Fruit fly (Drosophila melanogaster): ENCODE measurements around the gene CG34278.
A peak's percentile ranks its signal among the peaks of the same experiment; 100 is the strongest.

Gene CG34278

DNA sequence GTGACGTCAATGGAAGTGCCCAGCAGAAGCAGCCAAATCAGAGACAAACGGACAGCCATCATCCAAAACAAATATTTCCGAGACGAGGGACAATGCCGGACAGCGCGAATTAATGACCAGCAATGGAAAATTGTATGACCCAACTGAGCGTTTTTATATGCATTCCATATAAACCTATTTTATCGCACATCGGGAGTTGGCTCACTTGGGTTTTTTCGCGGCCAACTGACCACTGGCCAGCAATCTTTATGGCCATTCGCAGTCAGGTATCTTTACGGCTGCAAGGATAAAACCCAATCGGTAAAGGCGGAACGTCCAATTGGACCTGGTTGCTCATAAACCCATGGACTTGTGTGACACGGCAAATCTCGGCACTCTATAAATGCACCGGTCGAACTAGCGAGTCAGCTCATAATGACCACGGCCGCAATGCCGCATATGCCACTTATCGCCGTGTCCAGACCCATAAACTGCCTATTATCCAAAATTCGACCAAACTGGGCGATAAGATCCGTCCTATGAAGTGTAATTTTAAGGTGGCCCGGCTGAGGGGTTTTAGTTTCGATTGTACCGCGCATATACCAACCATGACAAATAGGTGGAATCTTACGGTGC, 11.9 kb downstream of the CG34278 start, which contains the start of the genes CG4053 and CG31266:
TSS of gene CG4053 (minus strand) at position 101 of the 615 bp plus-strand sequence.
TSS of gene CG31266 (plus strand) at position 565 of the 615 bp plus-strand sequence.
- TF ChIP-seq sage (GFP tag; optimal IDR thresholded peaks at IDR 0.05) (no peak), CrebA (GFP tag; optimal IDR thresholded peaks at IDR 0.05; ENCODE audit: borderline replicate concordance) (peak; percentile 2)

DNA sequence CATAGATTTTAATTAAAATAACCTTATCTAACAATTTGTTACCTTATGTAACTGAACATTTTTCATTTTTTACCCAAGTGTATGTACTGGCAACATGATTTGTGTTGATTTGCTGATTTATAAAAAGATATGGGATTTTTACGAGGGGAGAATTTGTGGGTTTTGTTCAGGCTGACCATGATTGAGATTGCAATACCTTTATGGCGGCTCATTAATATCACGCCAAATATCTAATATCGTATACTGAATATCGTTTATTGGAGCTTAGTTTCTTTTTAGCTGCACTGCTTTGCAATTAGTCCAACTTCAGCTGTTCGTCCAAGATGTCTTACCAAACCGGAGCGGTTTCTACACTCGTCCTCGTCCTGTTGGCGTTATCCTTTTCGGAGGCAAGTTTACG, 13.6 kb downstream of the CG34278 start, which contains the start of gene CG31267:
TSS of gene CG31267 (plus strand) at position 301 of the 400 bp plus-strand sequence.
- TF ChIP-seq N (GFP tag; optimal IDR thresholded peaks at IDR 0.05): no peak
- TF ChIP-seq Vsx2 (GFP tag; optimal IDR thresholded peaks at IDR 0.05; ENCODE audit: partially characterized antibody): no peak

DNA sequence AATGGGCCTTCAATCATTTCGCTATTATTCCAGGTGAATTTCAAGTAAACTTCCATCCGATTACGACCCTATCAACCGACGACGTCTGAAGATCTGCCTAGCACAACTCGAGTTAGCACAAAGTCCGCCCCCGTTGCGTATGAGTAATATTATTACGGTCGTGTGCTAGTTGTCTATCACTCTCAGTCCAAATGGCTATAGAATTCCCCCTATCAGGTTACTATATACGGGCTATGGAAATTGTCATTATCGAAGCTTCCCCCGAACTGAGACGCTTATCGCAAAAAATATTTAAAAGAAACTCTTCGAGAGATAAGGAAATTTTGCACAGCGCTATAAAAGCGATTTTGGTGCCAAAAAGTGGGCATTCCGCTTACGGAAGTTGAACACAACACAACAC, 15.5 kb downstream of the CG34278 start, which contains the start of gene CG5246:
TSS of gene CG5246 (plus strand) at position 365 of the 400 bp plus-strand sequence.
- no peak for TF ChIP-seq Rel (GFP tag; optimal IDR thresholded peaks at IDR 0.05)
- TF ChIP-seq Rel (tag; optimal IDR thresholded peaks at IDR 0.05): peak; percentile 68
- TF ChIP-seq psq (GFP tag; optimal IDR thresholded peaks at IDR 0.05): no peak
- no peak for TF ChIP-seq HLH106 (tag; optimal IDR thresholded peaks at IDR 0.05)
- no peak for TF ChIP-seq foxo (GFP tag; optimal IDR thresholded peaks at IDR 0.05)
- TF ChIP-seq Hr78 (GFP tag; optimal IDR thresholded peaks at IDR 0.05): no peak
- TF ChIP-seq Mio (GFP tag; optimal IDR thresholded peaks at IDR 0.05): no peak
- TF ChIP-seq tai (GFP tag; optimal IDR thresholded peaks at IDR 0.05): no peak
- no peak for TF ChIP-seq sv (GFP tag; optimal IDR thresholded peaks at IDR 0.05)
- TF ChIP-seq Abd-B (GFP tag; optimal IDR thresholded peaks at IDR 0.05): no peak
- no peak for TF ChIP-seq Vsx2 (GFP tag; optimal IDR thresholded peaks at IDR 0.05; ENCODE audit: partially characterized antibody)
- no peak for TF ChIP-seq br (GFP tag; optimal IDR thresholded peaks at IDR 0.05)
- peak; percentile 49 for TF ChIP-seq h (GFP tag; optimal IDR thresholded peaks at IDR 0.05)

DNA sequence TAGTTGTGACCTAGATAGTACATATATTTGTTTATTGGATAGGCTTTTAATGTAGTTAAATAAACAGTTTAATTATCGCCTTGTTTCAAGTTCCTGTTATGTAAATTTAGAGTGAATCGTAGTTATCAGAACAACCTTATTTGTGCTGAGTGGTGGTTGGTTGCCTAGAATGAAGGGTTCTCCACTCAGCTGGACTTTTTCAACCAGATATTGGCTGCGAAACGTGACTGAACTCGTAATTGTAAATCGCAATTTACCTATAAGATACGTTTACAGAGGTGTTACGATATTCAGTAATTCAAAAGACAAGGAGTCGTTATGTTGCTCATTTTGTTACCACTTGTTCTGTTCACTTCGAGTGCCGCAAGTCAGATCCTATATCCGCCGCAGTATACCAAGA, 17.3 kb downstream of the CG34278 start, which contains the start of gene CG5255:
TSS of gene CG5255 (plus strand) at position 301 of the 400 bp plus-strand sequence.
- TF ChIP-seq foxo (GFP tag; optimal IDR thresholded peaks at IDR 0.05) (no peak), jim (GFP tag; optimal IDR thresholded peaks at IDR 0.05) (no peak), CG9705 (GFP tag; optimal IDR thresholded peaks at IDR 0.05) (no peak)

DNA sequence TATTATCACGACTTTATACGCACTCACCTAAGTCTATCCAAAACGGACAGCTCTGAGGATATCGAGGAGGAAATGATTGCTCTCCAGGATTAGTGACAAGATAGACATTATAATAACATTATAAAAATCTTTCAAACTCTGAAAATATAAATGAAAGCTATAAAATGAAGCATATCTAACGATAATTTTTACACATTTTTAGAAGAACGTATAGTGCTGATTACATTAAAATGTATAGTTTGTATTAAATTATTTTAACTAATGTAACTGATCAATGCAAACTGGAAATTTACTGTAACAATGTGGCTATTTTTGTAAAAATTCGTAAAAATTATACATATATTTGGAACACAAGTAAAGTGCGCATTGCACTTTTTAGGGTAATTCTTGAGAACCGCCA, 18.4 kb downstream of the CG34278 start, which contains the start of gene CG5265:
TSS of gene CG5265 (plus strand) at position 301 of the 400 bp plus-strand sequence.
- TF ChIP-seq GATAd (GFP tag; optimal IDR thresholded peaks at IDR 0.05) (no peak), Hr78 (GFP tag; optimal IDR thresholded peaks at IDR 0.05) (no peak), tai (GFP tag; optimal IDR thresholded peaks at IDR 0.05) (no peak), Dfd (GFP tag; optimal IDR thresholded peaks at IDR 0.05) (no peak), Mio (GFP tag; optimal IDR thresholded peaks at IDR 0.05) (no peak), dmrt93B (GFP tag; optimal IDR thresholded peaks at IDR 0.05) (no peak), fru (GFP tag; optimal IDR thresholded peaks at IDR 0.05) (no peak), sv (GFP tag; optimal IDR thresholded peaks at IDR 0.05) (no peak), CG9705 (GFP tag; optimal IDR thresholded peaks at IDR 0.05) (no peak), Dif (GFP tag; optimal IDR thresholded peaks at IDR 0.05; ENCODE audit: partially characterized antibody) (no peak), OdsH (GFP tag; optimal IDR thresholded peaks at IDR 0.05) (no peak), usp (GFP tag; optimal IDR thresholded peaks at IDR 0.05) (no peak), pan (optimal IDR thresholded peaks at IDR 0.05) (no peak), rgr (GFP tag; optimal IDR thresholded peaks at IDR 0.05) (no peak), brk (GFP tag; optimal IDR thresholded peaks at IDR 0.05) (no peak), Sp1 (GFP tag; optimal IDR thresholded peaks at IDR 0.05) (no peak), woc (GFP tag; optimal IDR thresholded peaks at IDR 0.05) (no peak), jim (GFP tag; optimal IDR thresholded peaks at IDR 0.05) (no peak), foxo (GFP tag; optimal IDR thresholded peaks at IDR 0.05) (no peak)

DNA sequence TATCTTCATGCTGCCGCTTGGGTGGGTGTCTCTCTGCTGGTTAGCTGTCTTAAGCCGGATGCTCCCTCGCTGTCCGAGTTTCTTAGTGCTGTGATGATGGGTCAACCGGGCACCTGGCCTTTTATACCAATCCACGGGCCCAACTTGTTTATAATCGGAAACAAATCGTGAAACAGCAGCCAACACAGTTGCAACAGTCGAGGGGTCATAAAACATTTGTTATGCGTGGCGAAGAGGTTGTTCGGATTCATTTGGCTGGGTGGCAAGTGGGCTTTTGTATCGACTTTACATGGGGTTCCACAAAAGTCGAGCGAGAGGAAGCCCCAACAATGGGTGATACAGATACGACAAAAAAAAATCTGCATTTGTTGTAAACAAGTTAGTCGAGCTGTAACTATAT, 22.0 kb downstream of the CG34278 start, which contains the start of gene TwdlW:
TSS of gene TwdlW (minus strand) at position 101 of the 400 bp plus-strand sequence.
- TF ChIP-seq Hr83 (GFP tag; optimal IDR thresholded peaks at IDR 0.05; ENCODE audit: poor library complexity, severe bottlenecking): no peak
- TF ChIP-seq dmrt93B (GFP tag; optimal IDR thresholded peaks at IDR 0.05): no peak
- TF ChIP-seq fru (GFP tag; optimal IDR thresholded peaks at IDR 0.05): no peak
- no peak for TF ChIP-seq Mio (GFP tag; optimal IDR thresholded peaks at IDR 0.05)
- no peak for TF ChIP-seq sage (GFP tag; optimal IDR thresholded peaks at IDR 0.05)
- no peak for TF ChIP-seq tai (GFP tag; optimal IDR thresholded peaks at IDR 0.05)
- TF ChIP-seq OdsH (GFP tag; optimal IDR thresholded peaks at IDR 0.05): no peak
